Fruit fly (Drosophila melanogaster) whole organism, embryonic: ENCODE data around the gene CG14931.

ENCODE experiments used
- Abd-B ChIP-seq: fragments of 200-800 bp; sonication (Bioruptor generic); optimal IDR thresholded peaks from 2 replicates; lab custom pipeline; 2018; ENCODE audit warnings: missing biosample characterization, mild to moderate bottlenecking, missing genetic modification characterization, moderate library complexity
- Adf1 ChIP-seq: fragments of 200-800 bp; sonication (Bioruptor generic); IDR thresholded peaks from 2 replicates; pipeline ENCODE4 v1.3.6; 2022; ENCODE audit warnings: missing biosample characterization, missing genetic modification characterization
- Bgb ChIP-seq: fragments of 200-800 bp; sonication (Bioruptor generic); IDR thresholded peaks from 2 replicates; pipeline ENCODE4 v1.3.6; 2022; ENCODE audit warnings: missing biosample characterization, missing genetic modification characterization; ENCODE audit not compliant: partially characterized antibody
- CG10462 ChIP-seq: fragments of 200-800 bp; sonication (Bioruptor generic); optimal IDR thresholded peaks from 2 replicates; lab custom pipeline; 2016; ENCODE audit warnings: missing biosample characterization, missing genetic modification characterization
- CG11247 ChIP-seq: fragments of 200-800 bp; sonication (Bioruptor generic); IDR thresholded peaks from 2 replicates; pipeline ENCODE4 v1.3.6; 2022; ENCODE audit warnings: missing biosample characterization, missing genetic modification characterization
- CG11696 ChIP-seq: fragments of 200-800 bp; sonication (Bioruptor generic); IDR thresholded peaks from 2 replicates; pipeline ENCODE4 v1.3.6; 2022; ENCODE audit warnings: missing biosample characterization, missing genetic modification characterization
- CG12155 ChIP-seq: fragments of 200-800 bp; sonication (Bioruptor generic); optimal IDR thresholded peaks from 3 replicates; lab custom pipeline; 2016; ENCODE audit warnings: missing biosample characterization, missing genetic modification characterization
- CG12219 ChIP-seq: fragments of 200-800 bp; sonication (Bioruptor generic); optimal IDR thresholded peaks from 3 replicates; lab custom pipeline; 2018; ENCODE audit warnings: missing biosample characterization, mild to moderate bottlenecking, missing genetic modification characterization
- CG16779 ChIP-seq: fragments of 200-800 bp; sonication (Bioruptor generic); IDR thresholded peaks from 2 replicates; pipeline ENCODE4 v1.3.6; 2022; ENCODE audit warnings: missing biosample characterization, missing genetic modification characterization
- CG16863 ChIP-seq: fragments of 200-800 bp; sonication (Bioruptor generic); optimal IDR thresholded peaks from 3 replicates; lab custom pipeline; 2016; ENCODE audit warnings: missing biosample characterization, missing genetic modification characterization
- CG31224 ChIP-seq: fragments of 200-800 bp; sonication (Bioruptor generic); IDR thresholded peaks from 2 replicates; pipeline ENCODE4 v1.3.6; 2022; ENCODE audit warnings: missing biosample characterization, missing genetic modification characterization
- CG42726 ChIP-seq: fragments of 200-800 bp; sonication (Bioruptor generic); IDR thresholded peaks from 2 replicates; pipeline ENCODE4 v1.3.6; 2022; ENCODE audit warnings: missing biosample characterization, missing genetic modification characterization; ENCODE audit not compliant: partially characterized antibody
- CG4404 ChIP-seq: fragments of 200-800 bp; sonication (Bioruptor generic); IDR thresholded peaks from 2 replicates; pipeline ENCODE4 v1.3.6; 2022; ENCODE audit warnings: missing biosample characterization, missing genetic modification characterization
- CG6254 ChIP-seq: fragments of 200-800 bp; sonication (Bioruptor generic); optimal IDR thresholded peaks from 3 replicates; lab custom pipeline; 2017; ENCODE audit warnings: mild to moderate bottlenecking, missing biosample characterization, missing genetic modification reagents, missing genetic modification characterization
- CG7839 ChIP-seq: fragments of 200-800 bp; sonication (Bioruptor generic); optimal IDR thresholded peaks from 3 replicates; lab custom pipeline; 2018; ENCODE audit warnings: missing biosample characterization, mild to moderate bottlenecking, missing genetic modification characterization, moderate library complexity
- CG9817 ChIP-seq: fragments of 200-800 bp; sonication (Bioruptor generic); optimal IDR thresholded peaks from 2 replicates; lab custom pipeline; 2018; ENCODE audit warnings: missing biosample characterization, mild to moderate bottlenecking, missing genetic modification characterization, moderate library complexity
- CG9876 ChIP-seq: fragments of 200-800 bp; sonication (Bioruptor generic); optimal IDR thresholded peaks from 2 replicates; lab custom pipeline; 2016; ENCODE audit warnings: missing biosample characterization, missing genetic modification characterization
- Camta ChIP-seq: fragments of 200-800 bp; sonication (Bioruptor generic); optimal IDR thresholded peaks from 2 replicates; lab custom pipeline; 2016; ENCODE audit warnings: missing biosample characterization, missing genetic modification characterization
- CoRest ChIP-seq: fragments of 200-800 bp; sonication (Bioruptor generic); optimal IDR thresholded peaks from 3 replicates; lab custom pipeline; 2018; ENCODE audit warnings: missing biosample characterization, mild to moderate bottlenecking, missing genetic modification characterization, moderate library complexity
- Dll ChIP-seq: fragments of 200-800 bp; sonication (Bioruptor generic); IDR thresholded peaks from 4 replicates; pipeline ENCODE4 v1.3.6; 2022; ENCODE audit warnings: missing biosample characterization, missing genetic modification characterization; ENCODE audit not compliant: partially characterized antibody
- Dref ChIP-seq: fragments of 200-800 bp; sonication (Bioruptor generic); IDR thresholded peaks from 2 replicates; pipeline ENCODE4 v1.3.6; 2022; ENCODE audit warnings: missing biosample characterization, missing genetic modification characterization
- Ets97D ChIP-seq: fragments of 200-800 bp; sonication (Bioruptor generic); optimal IDR thresholded peaks from 3 replicates; lab custom pipeline; 2016; ENCODE audit warnings: missing biosample characterization, missing genetic modification characterization
- Hey ChIP-seq: fragments of 200-800 bp; sonication (Bioruptor generic); optimal IDR thresholded peaks from 3 replicates; lab custom pipeline; 2018; ENCODE audit warnings: missing biosample characterization, mild to moderate bottlenecking, missing genetic modification characterization
- Hmr ChIP-seq: fragments of 200-800 bp; sonication (Bioruptor generic); optimal IDR thresholded peaks from 3 replicates; lab custom pipeline; 2017; ENCODE audit warnings: mild to moderate bottlenecking, missing biosample characterization, missing genetic modification reagents, missing genetic modification characterization
- Hr51 ChIP-seq, 2 experiments: fragments of 200-800 bp; sonication (Bioruptor generic); optimal IDR thresholded peaks; 2 replicates in 1 of 2; 3 replicates in 1 of 2; lab custom pipeline; 2016 to 2018; ENCODE audit warnings: missing biosample characterization in 2 of 2, missing genetic modification characterization in 2 of 2, mild to moderate bottlenecking in 1 of 2, moderate library complexity in 1 of 2
- Lim3 ChIP-seq: fragments of 200-800 bp; sonication (Bioruptor generic); IDR thresholded peaks from 2 replicates; pipeline ENCODE4 v1.3.6; 2022; ENCODE audit warnings: missing biosample characterization, missing genetic modification characterization
- MBD-R2 ChIP-seq: fragments of 200-800 bp; sonication (Bioruptor generic); IDR thresholded peaks from 2 replicates; pipeline ENCODE4 v1.3.6; 2022; ENCODE audit warnings: missing biosample characterization, missing genetic modification characterization
- NfI ChIP-seq: fragments of 200-800 bp; sonication (Bioruptor generic); optimal IDR thresholded peaks from 3 replicates; lab custom pipeline; 2018; ENCODE audit warnings: missing biosample characterization, mild to moderate bottlenecking, missing genetic modification characterization, moderate library complexity
- Spps ChIP-seq: fragments of 200-800 bp; sonication (Bioruptor generic); optimal IDR thresholded peaks from 2 replicates; lab custom pipeline; 2018; ENCODE audit warnings: missing biosample characterization, mild to moderate bottlenecking, missing genetic modification characterization
- Stat92E ChIP-seq, 3 experiments: fragments of >200 bp in 2 of 3; fragments of 200-800 bp in 1 of 3; sonication (Bioruptor generic) in 1 of 3; optimal IDR thresholded peaks; 2 replicates each; lab custom pipeline; 2017 to 2019; ENCODE audit warnings: missing biosample characterization in 3 of 3, missing genetic modification characterization in 3 of 3, mild to moderate bottlenecking in 1 of 3, moderate library complexity in 1 of 3
- Taf1 ChIP-seq: fragments of 200-800 bp; sonication (Bioruptor generic); IDR thresholded peaks from 2 replicates; pipeline ENCODE4 v1.3.6; 2022; ENCODE audit warnings: missing biosample characterization, missing genetic modification characterization
- ac ChIP-seq: fragments of 200-800 bp; sonication (Bioruptor generic); optimal IDR thresholded peaks from 3 replicates; lab custom pipeline; 2017; ENCODE audit warnings: missing biosample characterization, mild to moderate bottlenecking, missing genetic modification characterization
- ase ChIP-seq: fragments of 200-800 bp; sonication (Bioruptor generic); IDR thresholded peaks from 3 replicates; pipeline ENCODE4 v1.3.6; 2022; ENCODE audit warnings: missing biosample characterization, missing genetic modification characterization
- chinmo ChIP-seq: fragments of 200-800 bp; sonication (Bioruptor generic); IDR thresholded peaks from 4 replicates; pipeline ENCODE4 v1.3.6; 2022; ENCODE audit warnings: missing biosample characterization, missing genetic modification characterization; ENCODE audit not compliant: partially characterized antibody
- crc ChIP-seq: fragments of 200-800 bp; sonication (Bioruptor generic); optimal IDR thresholded peaks from 2 replicates; lab custom pipeline; 2016; ENCODE audit warnings: missing biosample characterization, missing genetic modification characterization
- cwo ChIP-seq: fragments of 200-800 bp; sonication (Bioruptor generic); optimal IDR thresholded peaks from 3 replicates; lab custom pipeline; 2017; ENCODE audit warnings: missing biosample characterization, missing genetic modification characterization, mild to moderate bottlenecking, moderate library complexity, missing genetic modification reagents
- dpn ChIP-seq, 2 experiments: fragments of 200-800 bp; sonication (Bioruptor generic); optimal IDR thresholded peaks; 3 replicates each; lab custom pipeline; 2016; ENCODE audit warnings: missing biosample characterization in 2 of 2, missing genetic modification characterization in 2 of 2
- exex ChIP-seq: fragments of 200-800 bp; sonication (Bioruptor generic); optimal IDR thresholded peaks from 4 replicates; lab custom pipeline; 2018; ENCODE audit warnings: missing biosample characterization, mild to moderate bottlenecking, missing genetic modification characterization, moderate library complexity
- kay ChIP-seq: fragments of 200-800 bp; sonication (Bioruptor generic); optimal IDR thresholded peaks from 2 replicates; lab custom pipeline; 2016; ENCODE audit warnings: missing biosample characterization, missing genetic modification characterization
- ken ChIP-seq: fragments of 200-800 bp; sonication (Bioruptor generic); IDR thresholded peaks from 3 replicates; pipeline ENCODE4 v1.3.6; 2022; ENCODE audit warnings: missing biosample characterization, missing genetic modification characterization
- lbe ChIP-seq: fragments of 200-800 bp; sonication (Bioruptor generic); optimal IDR thresholded peaks from 2 replicates; lab custom pipeline; 2016; ENCODE audit warnings: missing biosample characterization, mild to moderate bottlenecking, missing genetic modification characterization
- nau ChIP-seq: fragments of 200-800 bp; sonication (Bioruptor generic); optimal IDR thresholded peaks from 3 replicates; lab custom pipeline; 2017; ENCODE audit warnings: missing biosample characterization, mild to moderate bottlenecking, missing genetic modification characterization, missing genetic modification reagents
- nerfin-2 ChIP-seq: fragments of 200-800 bp; sonication (Bioruptor generic); IDR thresholded peaks from 2 replicates; pipeline ENCODE4 v1.3.6; 2022; ENCODE audit warnings: missing biosample characterization, missing genetic modification characterization; ENCODE audit not compliant: partially characterized antibody
- slp2 ChIP-seq: fragments of 200-800 bp; sonication (Bioruptor generic); optimal IDR thresholded peaks from 2 replicates; lab custom pipeline; 2016; ENCODE audit warnings: missing biosample characterization, missing genetic modification characterization
- tll ChIP-seq, 2 experiments: fragments of 200-800 bp in 1 of 2; fragments of >200 bp in 1 of 2; sonication (Bioruptor generic) in 1 of 2; optimal IDR thresholded peaks; 2 replicates each; lab custom pipeline; 2017 to 2019; ENCODE audit warnings: missing biosample characterization in 2 of 2, missing genetic modification characterization in 2 of 2, mild to moderate bottlenecking in 1 of 2, moderate library complexity in 1 of 2
- trem ChIP-seq: fragments of 200-800 bp; optimal IDR thresholded peaks from 3 replicates; lab custom pipeline; 2019; ENCODE audit warnings: missing biosample characterization, mild to moderate bottlenecking, missing genetic modification characterization, moderate library complexity
- tup ChIP-seq: fragments of 200-800 bp; sonication (Bioruptor generic); optimal IDR thresholded peaks from 2 replicates; lab custom pipeline; 2016; ENCODE audit warnings: missing biosample characterization, mild to moderate bottlenecking, missing genetic modification characterization, moderate library complexity
- vfl ChIP-seq: fragments of 200-800 bp; sonication (Bioruptor generic); optimal IDR thresholded peaks from 2 replicates; lab custom pipeline; 2016; ENCODE audit warnings: missing biosample characterization, missing genetic modification characterization
- wdn ChIP-seq: fragments of 200-800 bp; sonication (Bioruptor generic); IDR thresholded peaks from 2 replicates; pipeline ENCODE4 v1.3.6; 2022; ENCODE audit warnings: missing biosample characterization, missing genetic modification characterization

Gene CG14931

dm6 chr2L:11816376-11816775, 28.2 kb downstream of the CG14931 start (continued):
- TF ChIP-seq Hr51 (GFP tag; optimal IDR thresholded peaks at IDR 0.05; lab: Kevin White, UChicago) = peak; percentile 55 to 84
- peak; percentile 60 for TF ChIP-seq Abd-B
- TF ChIP-seq lbe (GFP tag; lab: Kevin White, UChicago) = no peak
- peak; percentile 99 for TF ChIP-seq ac
- TF ChIP-seq CG10462 = peak; percentile 89
- TF ChIP-seq CG11696 (GFP tag; lab: Robert Waterston, UW) = peak; percentile 85
- no peak; the same call in 1 of the 2 replicates for TF ChIP-seq Bgb
- TF ChIP-seq chinmo (GFP tag; lab: Robert Waterston, UW) = no peak
- peak; percentile 61 for TF ChIP-seq vfl
- peak; percentile 96 for TF ChIP-seq CG12219 (GFP tag; lab: Kevin White, UChicago)
- 0 out of 2 replicates have a peak, but pooled peaks have one; percentile 21 for TF ChIP-seq Adf1 (GFP tag; lab: Robert Waterston, UW)
- peak; percentile 74 for TF ChIP-seq tup (GFP tag; lab: Kevin White, UChicago)
- no peak for TF ChIP-seq Stat92E (GFP tag; optimal IDR thresholded peaks at IDR 0.05; lab: Kevin White, UChicago)
- TF ChIP-seq NfI = peak; percentile 93
- TF ChIP-seq CG31224 (GFP tag; lab: Robert Waterston, UW) = peak; percentile 68
- TF ChIP-seq ase (GFP tag; lab: Robert Waterston, UW) = peak; percentile 92
- TF ChIP-seq CG11247 (GFP tag; lab: Robert Waterston, UW) = peak; percentile 90
- peak; percentile 86 for TF ChIP-seq CG9817 (tag; lab: Kevin White, UChicago)
- TF ChIP-seq crc (GFP tag; lab: Kevin White, UChicago) = peak; percentile 80
- peak; percentile 76 for TF ChIP-seq CG4404
- TF ChIP-seq kay (GFP tag; lab: Kevin White, UChicago) = peak; percentile 40
- TF ChIP-seq tll (GFP tag; optimal IDR thresholded peaks at IDR 0.05; lab: Kevin White, UChicago) = peak in 1 of 2 experiments; percentile 59
- TF ChIP-seq Taf1 (GFP tag; lab: Robert Waterston, UW) = peak; percentile 43; the same call in 1 of the 2 replicates
- TF ChIP-seq trem = peak; percentile 86
- peak; percentile 93 for TF ChIP-seq CG16863 (GFP tag; lab: Kevin White, UChicago)
- TF ChIP-seq CG16779 (GFP tag; lab: Robert Waterston, UW) = peak; percentile 87
- TF ChIP-seq wdn (GFP tag; lab: Robert Waterston, UW) = peak; percentile 68
- TF ChIP-seq dpn (GFP tag; optimal IDR thresholded peaks at IDR 0.05; lab: Kevin White, UChicago) = peak; percentile 90 to 95
- peak; percentile 93 for TF ChIP-seq ken
- TF ChIP-seq slp2 (GFP tag; lab: Kevin White, UChicago) = peak; percentile 83
- peak; percentile 76 for TF ChIP-seq cwo (GFP tag; lab: Kevin White, UChicago)
- TF ChIP-seq CG12155 (GFP tag; lab: Kevin White, UChicago) = peak; percentile 78
- TF ChIP-seq exex (tag; lab: Kevin White, UChicago) = peak; percentile 30
- peak; percentile 80 for TF ChIP-seq CoRest (tag; lab: Kevin White, UChicago)
- peak; percentile 97 for TF ChIP-seq Camta (GFP tag; lab: Kevin White, UChicago)
- TF ChIP-seq Spps (tag; lab: Kevin White, UChicago) = peak; percentile 75
- TF ChIP-seq CG42726 (GFP tag; lab: Robert Waterston, UW) = peak; percentile 50; the same call in 1 of the 2 replicates
- TF ChIP-seq Ets97D (GFP tag; lab: Kevin White, UChicago) = peak; percentile 99
- TF ChIP-seq CG7839 (tag; lab: Kevin White, UChicago) = peak; percentile 92
- peak; percentile 57; the same call in 1 of the 2 replicates for TF ChIP-seq MBD-R2 (GFP tag; lab: Robert Waterston, UW)
- TF ChIP-seq Hey = peak; percentile 88
- peak; percentile 95 for TF ChIP-seq CG9876
- no peak for TF ChIP-seq nerfin-2 (GFP tag; lab: Robert Waterston, UW)
- TF ChIP-seq CG6254 (GFP tag; lab: Kevin White, UChicago) = peak; percentile 96
- TF ChIP-seq Dref (GFP tag; lab: Robert Waterston, UW) = peak; percentile 27; the same call in 1 of the 2 replicates
- TF ChIP-seq Dll = no peak
- peak; percentile 96 for TF ChIP-seq nau (GFP tag; lab: Kevin White, UChicago)
- peak; percentile 68; the same call in 1 of the 2 replicates for TF ChIP-seq Lim3
- peak; percentile 95 for TF ChIP-seq Hmr (GFP tag; lab: Kevin White, UChicago)
